Worm (Caenorhabditis elegans) whole organism, dauer: ENCODE measurements around the gene Y73C8C.8.
"Not testable (repeated sequence)": the region's sequence is repeated elsewhere in the genome, so short reads cannot be mapped to it uniquely, and the experiment has no call there.

Source experiments
- unc-62 ChIP-seq: sonication (generic microtip); optimal IDR thresholded peaks from 2 replicates; lab custom pipeline; 2017; ENCODE audit warnings: missing biosample characterization, missing genetic modification reagents, missing genetic modification characterization

Y73C8C.8 gene

DNA sequence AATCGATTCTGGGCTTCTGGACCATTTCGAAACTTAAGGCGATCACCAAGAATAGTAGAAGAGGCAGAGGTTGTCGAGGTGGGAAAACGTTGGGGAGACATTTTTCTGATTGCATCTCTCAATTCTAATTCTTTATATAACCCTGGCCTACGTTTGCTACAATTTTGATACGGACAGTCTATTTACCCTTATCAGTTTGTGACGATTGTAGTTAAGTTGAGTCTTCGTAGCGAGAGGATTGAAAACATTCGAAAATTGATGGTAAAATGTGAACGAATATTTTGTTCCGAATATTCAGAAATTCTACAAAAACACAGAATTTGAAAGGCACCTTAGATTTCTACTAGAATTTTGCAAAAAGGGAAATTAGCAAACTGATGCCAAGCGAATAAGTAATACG, 14.0 kb upstream of the Y73C8C.8 start, which contains the start of gene Y73C8C.10:
Gene Y73C8C.10, minus strand, starts transcription at position 101 of the 400 bp plus-strand sequence.
- TF ChIP-seq unc-62 (GFP tag; lab: Kevin White, UChicago): no peak

DNA sequence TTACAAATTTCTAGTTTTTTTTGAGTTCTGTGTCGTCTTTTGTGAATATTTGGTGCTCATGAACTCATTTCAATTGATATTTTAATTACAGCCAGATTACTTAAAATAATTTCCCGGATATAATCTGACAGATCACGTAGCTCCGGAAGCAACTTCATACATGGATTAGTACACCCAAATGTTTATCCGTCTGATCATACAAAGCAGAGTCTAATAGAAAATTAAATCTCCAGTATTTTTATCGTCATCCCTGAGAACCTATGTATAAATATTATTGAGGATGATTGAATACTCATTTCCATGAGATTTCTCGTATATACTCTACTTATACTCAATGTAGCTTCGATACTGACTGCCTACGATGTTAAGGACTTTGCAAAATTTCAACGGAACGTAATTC, 11.3 kb upstream of the Y73C8C.8 start, which contains the start of gene Y73C8C.12:
Gene Y73C8C.12, plus strand, starts transcription at position 301 of the 400 bp plus-strand sequence.
- TF ChIP-seq unc-62 (GFP tag; lab: Kevin White, UChicago): no peak

DNA sequence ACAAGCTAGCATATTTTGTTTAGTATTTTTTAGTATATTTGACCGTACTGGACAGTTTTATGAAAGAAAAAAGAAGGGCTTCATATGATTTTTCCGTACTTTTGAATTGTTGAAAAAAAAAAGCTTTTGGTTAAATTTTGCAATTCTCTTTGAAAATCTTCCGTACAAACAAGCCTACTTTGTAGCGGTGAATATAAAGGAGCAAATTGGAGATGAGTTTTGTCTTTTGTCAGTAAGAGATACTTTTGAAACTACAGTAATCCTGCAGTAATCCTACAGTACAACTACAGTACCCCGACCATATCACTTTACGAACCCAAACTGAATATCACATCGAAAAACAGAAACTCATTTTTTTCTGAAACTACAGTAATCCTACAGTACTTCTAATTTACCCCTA, 8.8 kb upstream of the Y73C8C.8 start:
- no peak for TF ChIP-seq unc-62 (GFP tag; lab: Kevin White, UChicago)

DNA sequence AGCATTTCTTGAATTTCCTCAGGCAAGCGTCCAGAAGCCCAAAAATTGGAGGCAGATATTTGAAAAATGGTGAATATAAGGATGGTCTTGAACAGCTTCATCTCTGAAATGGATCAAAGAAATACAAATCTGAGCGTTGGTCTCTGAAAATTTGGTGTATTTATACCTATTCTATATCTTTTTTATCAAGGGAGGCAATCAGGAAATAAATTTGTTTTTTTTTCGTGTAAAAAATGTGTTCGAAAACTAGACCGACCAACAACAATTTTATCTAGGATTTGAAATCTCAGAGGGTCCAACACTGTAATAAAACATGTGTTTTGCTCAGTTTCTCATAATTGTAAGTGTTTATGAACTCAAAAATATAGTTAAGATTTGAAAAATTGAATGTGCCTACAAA, 8.1 kb upstream of the Y73C8C.8 start, which contains the start of gene srt-56:
Gene srt-56, minus strand, starts transcription at position 101 of the 400 bp plus-strand sequence.
- TF ChIP-seq unc-62 (GFP tag; lab: Kevin White, UChicago): no peak

DNA sequence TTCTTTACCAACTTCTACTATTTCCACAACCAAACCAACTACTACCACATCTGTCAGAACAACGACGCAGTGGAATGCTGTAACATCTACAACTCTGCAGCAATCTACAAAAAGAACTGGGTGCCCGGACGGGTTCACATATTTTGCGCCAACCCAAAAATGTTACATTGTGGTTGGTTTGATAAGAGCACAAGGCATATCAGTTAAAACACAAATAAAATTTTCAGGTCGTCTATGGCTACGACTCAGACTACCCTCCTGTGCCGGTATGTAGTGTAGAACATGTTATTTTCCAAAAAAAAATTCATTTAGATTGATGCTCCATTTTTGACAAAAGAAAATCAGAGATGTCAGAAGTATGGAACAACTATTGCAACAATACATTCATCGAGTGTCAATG, 5.5 kb upstream of the Y73C8C.8 start:
- no peak for TF ChIP-seq unc-62 (GFP tag; lab: Kevin White, UChicago)

DNA sequence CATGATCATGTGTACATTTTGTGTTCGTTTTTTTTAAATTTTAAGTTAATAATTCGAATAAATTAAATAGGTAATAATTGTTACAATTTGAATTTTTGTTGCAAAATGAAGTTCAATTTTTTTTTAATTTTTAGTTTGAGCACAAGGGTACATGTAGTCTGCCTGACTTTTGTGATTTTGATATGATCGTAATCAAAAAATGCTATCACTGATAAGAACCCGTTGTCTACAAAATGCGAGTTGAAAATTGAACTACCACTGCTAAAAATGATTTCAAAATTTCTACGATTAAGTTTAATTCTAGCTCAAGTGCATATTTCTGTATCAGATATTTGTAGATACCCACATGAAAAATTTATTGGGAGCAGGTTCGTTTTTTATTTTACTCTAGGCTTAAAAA, 4.5 kb upstream of the Y73C8C.8 start, which contains the start of gene clec-210:
Gene clec-210, plus strand, starts transcription at position 211 of the 400 bp plus-strand sequence.
- TF ChIP-seq unc-62 (GFP tag; lab: Kevin White, UChicago): no peak

DNA sequence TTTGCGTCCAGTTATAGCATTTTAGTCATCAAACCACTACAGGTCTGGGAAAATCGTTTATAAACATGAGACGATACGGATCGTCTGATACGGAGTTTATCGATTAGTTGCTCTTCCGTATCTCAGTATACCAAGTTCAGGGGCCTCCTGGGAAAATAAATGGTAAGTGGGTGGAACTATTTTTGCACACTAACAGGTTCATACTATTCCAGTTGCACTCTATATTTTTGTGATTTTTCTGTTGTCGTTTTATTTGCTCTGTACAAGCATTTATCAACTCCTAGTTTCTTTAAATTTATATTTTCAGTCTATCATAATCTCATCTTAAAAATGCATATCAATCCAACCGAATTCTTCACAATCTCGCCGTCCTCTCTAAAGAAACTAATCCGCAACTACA, 1.3 kb upstream of the Y73C8C.8 start, which contains the start of gene Y73C8C.3:
Gene Y73C8C.3, plus strand, starts transcription at position 301 of the 400 bp plus-strand sequence.
- no peak for TF ChIP-seq unc-62 (GFP tag; lab: Kevin White, UChicago)

DNA sequence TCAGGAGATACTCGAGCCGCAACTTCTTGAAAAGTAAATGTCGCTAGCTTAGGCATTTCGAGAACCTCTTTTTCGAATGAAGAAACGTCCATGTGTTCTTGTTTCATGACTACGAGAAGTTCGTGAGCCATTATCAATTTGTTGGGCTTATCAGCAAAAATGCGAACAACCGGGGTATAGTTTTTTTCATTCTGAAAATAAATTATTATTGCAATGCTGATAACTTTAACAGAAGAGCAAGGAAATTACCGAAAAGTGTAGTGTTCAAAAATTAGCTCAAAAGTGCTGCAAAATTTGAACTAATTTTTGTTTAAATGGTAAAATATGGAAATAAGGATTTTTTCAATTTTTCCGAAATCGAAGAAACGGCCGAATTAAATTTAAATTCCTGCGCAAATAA, 1.5 kb downstream of the Y73C8C.8 start:
- no peak for TF ChIP-seq unc-62 (GFP tag; lab: Kevin White, UChicago)

DNA sequence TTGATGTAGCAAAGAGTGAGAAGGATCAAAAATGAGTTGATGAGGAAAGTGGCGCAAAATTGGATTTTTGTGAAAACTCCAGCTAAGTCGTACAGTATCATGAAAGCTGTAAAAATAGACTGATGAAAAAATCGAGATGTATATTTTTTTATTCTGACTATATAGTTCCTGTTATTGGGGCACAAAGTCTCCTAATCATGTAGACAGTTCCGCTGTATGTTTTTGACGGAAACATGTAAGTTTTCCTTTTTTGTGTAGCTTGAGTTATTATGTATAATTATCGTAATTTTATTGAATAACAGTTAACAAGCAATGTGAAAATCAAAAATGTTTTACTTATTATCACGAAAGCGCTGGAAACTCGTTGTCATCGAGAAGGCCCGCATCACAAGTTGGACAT, 6.2 kb downstream of the Y73C8C.8 start, which contains the start of gene str-68:
Gene str-68, minus strand, starts transcription at position 101 of the 400 bp plus-strand sequence.
- TF ChIP-seq unc-62 (GFP tag; lab: Kevin White, UChicago): no peak

DNA sequence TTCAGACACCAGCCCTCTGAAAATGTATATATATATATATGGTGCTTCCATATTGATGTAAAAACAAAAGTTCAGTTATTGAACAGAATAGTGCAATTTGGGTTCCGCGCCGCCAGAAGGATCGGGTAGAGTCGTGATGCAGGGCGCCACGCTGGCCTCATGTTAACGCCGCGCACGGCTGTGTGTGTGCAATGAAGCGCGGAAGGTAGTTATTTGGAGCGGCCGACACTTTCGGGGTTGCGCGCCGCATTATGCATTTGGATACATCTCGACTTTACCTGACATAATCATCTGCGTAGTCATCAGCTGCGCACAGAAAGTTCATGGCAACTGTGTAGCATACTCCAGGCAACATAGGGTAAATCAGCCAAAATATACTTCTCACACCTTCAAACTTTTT, 6.9 kb downstream of the Y73C8C.8 start:
- TF ChIP-seq unc-62 (GFP tag; lab: Kevin White, UChicago): no peak

DNA sequence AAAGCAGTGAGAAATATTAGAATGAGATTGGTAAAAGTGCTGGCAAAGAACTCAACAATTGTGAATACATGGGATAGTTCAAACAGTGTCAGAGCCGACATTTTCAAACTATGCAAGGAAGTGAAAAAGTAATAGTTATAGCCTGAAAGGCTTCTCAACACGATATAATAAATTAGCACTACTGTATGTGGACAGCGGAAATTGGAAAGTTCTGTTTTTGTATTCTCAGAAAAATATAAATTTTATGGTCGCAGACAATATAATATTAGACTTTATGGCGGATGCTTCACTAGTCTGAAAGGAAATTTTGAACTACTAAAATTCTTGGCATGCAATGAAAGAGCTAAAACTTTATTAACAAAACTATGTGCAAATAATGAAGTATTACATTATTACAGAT, 7.8 kb downstream of the Y73C8C.8 start, which contains the start of gene str-69:
Gene str-69, minus strand, starts transcription at position 101 of the 400 bp plus-strand sequence.
- TF ChIP-seq unc-62 (GFP tag; lab: Kevin White, UChicago): no peak

DNA sequence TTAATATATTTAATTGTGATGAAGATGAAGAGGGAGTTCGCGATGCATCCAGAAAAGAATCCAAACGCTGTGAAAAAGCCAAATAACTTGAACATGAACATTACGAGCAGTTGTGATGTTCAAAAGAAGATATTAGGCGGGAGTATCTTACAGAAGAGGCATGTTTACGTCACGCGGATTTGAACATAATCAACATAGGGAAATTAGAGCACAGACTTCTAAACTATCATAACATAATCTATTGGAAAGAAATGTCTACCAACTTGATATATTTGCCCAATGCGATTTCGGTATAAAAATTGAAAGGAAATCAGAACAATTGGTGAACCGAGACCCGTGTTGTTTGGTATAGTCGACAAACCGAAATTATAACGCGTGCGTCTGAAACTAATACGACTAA, 9.5 kb downstream of the Y73C8C.8 start, which contains the start of gene str-66:
Gene str-66, minus strand, starts transcription at position 101 of the 400 bp plus-strand sequence.
- no peak for TF ChIP-seq unc-62 (GFP tag; lab: Kevin White, UChicago)

DNA sequence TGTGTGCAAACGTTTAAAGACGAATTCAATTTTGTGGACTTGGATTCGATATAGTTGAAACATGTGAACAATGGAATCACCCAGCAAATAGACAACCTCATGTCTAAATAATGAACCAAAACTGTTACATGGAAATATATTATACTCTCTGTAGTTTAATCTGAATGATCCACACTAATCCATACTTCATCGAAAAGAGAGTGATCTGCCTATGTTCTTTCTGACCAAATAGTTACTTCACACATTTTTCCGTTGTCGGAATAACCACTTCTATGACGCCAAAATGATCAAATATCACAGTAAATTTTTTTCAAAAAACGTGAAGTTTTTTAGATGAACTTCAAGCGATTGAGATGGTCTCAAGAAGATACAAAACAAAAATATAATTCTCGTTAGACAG, 11.6 kb downstream of the Y73C8C.8 start, which contains the start of gene Y73C8C.4:
Gene Y73C8C.4, minus strand, starts transcription at position 101 of the 400 bp plus-strand sequence.
- TF ChIP-seq unc-62 (GFP tag; lab: Kevin White, UChicago): not testable (repeated sequence)

DNA sequence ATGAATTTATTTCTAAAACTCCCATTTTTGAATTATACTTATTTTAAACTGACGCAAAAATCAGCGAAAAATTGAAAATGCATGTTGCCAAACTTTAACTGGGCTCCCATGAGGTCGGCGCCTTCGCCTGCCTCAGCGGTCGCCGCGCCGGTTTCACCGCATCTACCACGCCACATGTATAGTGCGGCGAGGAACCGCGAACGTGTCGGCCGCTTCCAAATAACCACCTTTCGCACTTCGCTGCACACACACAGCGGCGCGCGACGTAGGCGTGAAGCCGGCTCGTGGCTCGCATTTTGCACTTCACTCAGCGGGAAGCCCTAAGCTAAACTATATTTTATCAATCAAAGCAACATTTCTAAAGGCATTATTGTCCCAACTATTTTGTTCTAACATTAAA, 13.1 kb downstream of the Y73C8C.8 start:
- TF ChIP-seq unc-62 (GFP tag; lab: Kevin White, UChicago): no peak

DNA sequence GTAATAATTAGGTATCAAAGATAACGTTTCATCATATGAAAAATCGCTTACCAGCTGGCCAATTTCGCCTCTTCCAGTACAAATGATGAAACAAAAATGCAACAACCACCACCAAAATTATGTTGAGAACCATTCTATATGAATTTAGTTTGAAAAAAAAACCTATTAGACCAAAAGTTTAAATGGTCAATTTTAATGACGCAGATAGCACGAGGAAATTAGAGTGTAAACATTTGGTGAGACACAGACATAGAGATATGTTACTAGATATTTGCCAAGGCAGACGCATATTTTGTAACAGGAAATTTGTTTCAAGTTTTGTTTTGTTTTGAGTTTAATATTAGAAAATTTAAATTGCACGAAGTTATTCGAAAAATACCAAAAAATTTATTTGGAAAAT, 19.3 kb downstream of the Y73C8C.8 start, which contains the start of gene cyp-33C9:
Gene cyp-33C9, minus strand, starts transcription at position 211 of the 400 bp plus-strand sequence.
- no peak for TF ChIP-seq unc-62 (GFP tag; lab: Kevin White, UChicago)

DNA sequence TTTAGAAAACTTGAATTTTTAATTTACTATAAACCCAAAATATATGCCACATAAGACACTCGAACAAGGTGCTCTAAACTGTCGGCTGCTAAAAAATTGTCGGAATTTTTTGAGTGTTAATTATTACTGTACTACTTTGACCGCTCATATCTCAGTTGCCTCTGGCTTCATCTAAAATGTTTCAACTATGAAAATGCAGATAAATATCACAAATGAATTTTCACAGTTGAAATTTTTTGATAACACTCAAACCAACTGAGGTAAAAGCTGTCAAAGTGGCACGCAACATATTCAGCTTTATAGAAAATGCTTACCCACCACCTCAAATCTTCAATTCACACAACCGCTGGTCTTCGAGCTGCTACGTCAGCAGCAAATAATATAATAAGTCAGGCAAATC, 24.9 kb downstream of the Y73C8C.8 start, which contains the start of gene acs-21:
Gene acs-21, plus strand, starts transcription at position 301 of the 400 bp plus-strand sequence.
- TF ChIP-seq unc-62 (GFP tag; lab: Kevin White, UChicago): no peak

DNA sequence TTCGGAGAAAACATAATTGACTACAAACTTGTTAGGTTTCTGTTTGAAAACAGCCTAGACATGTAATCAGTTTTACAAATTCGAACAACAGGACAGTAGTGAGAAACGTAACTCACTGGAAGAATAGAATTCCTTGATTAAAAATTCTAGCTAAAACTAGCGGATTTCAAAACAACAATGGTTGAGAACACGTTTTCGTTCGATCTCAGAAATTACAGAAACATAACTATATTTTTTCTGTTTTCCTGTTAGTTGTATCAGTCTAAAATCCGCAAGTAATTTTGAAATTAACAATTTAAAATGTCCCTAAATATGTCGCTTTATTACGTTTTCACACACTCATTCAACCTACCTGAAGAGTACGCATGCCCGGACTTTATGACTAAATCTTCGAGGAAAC, 27.4 kb downstream of the Y73C8C.8 start, which contains the start of gene srt-8:
Gene srt-8, plus strand, starts transcription at position 301 of the 400 bp plus-strand sequence.
- no peak for TF ChIP-seq unc-62 (GFP tag; lab: Kevin White, UChicago)
